Worm (Caenorhabditis elegans): ENCODE results near the gene T22B7.4.

DNA sequence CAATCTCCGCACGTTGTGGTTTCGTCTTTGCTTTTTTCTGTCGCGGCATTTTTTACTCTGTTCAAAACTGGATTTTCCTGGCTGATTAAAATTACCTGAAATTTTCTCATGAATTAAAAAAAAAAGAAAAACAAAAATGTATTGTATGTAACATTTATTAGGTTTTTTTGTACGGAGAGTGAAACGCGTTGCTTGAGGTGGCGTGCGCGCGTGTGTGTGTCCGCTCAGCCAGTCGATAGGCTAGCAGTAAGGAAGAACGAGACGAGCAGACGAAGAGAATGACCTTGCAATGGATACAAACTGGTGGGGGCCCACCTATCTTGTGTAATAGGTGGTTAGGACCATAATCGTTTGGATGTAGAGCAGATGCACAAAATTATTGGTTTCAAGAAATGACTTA, at the start of gene T22B7.4:
- TF ChIP-seq hmbx-1 (tag; optimal IDR thresholded peaks at IDR 0.05) (no peak), flt-1 (GFP tag; IDR thresholded peaks at IDR 0.05) (no peak), tbx-11 (GFP tag; IDR thresholded peaks at IDR 0.05) (no peak), ama-1 (optimal IDR thresholded peaks at IDR 0.05) (no peak), hnd-1 (tag; optimal IDR thresholded peaks at IDR 0.05) (no peak), B0310.2 (tag; optimal IDR thresholded peaks at IDR 0.05) (no peak), hmg-4 (GFP tag; optimal IDR thresholded peaks at IDR 0.05) (peak; percentile 49), sea-1 (GFP tag; conservative IDR thresholded peaks at IDR 0.05) (no peak), tbx-37 (GFP tag; conservative IDR thresholded peaks at IDR 0.05) (no peak)
